Worm (Caenorhabditis elegans) whole organism, young adult: ENCODE data around the gene rcs-1.

Experiments
- B0019.2 ChIP-seq: fragments of 200-800 bp; sonication (Bioruptor generic); conservative IDR thresholded peaks from 2 replicates; pipeline ENCODE4 v1.3.6; 2022; ENCODE audit warnings: missing genetic modification reagents, missing genetic modification characterization, missing compliant biosample characterization
- B0261.1 ChIP-seq: sonication (generic microtip); optimal IDR thresholded peaks from 2 replicates; lab custom pipeline; 2016; ENCODE audit warnings: mild to moderate bottlenecking, missing genetic modification characterization, moderate library complexity, missing compliant biosample characterization
- D2030.7 ChIP-seq: fragments of 200-800 bp; sonication (Bioruptor generic); IDR thresholded peaks from 2 replicates; pipeline ENCODE4 v1.3.6; 2022; ENCODE audit warnings: missing genetic modification reagents, missing genetic modification characterization, missing compliant biosample characterization
- F22D6.2 ChIP-seq: sonication (generic microtip); optimal IDR thresholded peaks from 2 replicates; lab custom pipeline; 2016; ENCODE audit warnings: mild to moderate bottlenecking, missing genetic modification characterization, missing compliant biosample characterization
- F39B2.1 ChIP-seq: fragments of 200-800 bp; sonication (Bioruptor generic); IDR thresholded peaks from 2 replicates; pipeline ENCODE4 v1.3.6; 2022; ENCODE audit warnings: missing genetic modification reagents, missing genetic modification characterization, missing compliant biosample characterization
- F52B5.7 ChIP-seq: sonication (generic microtip); optimal IDR thresholded peaks from 2 replicates; lab custom pipeline; 2016; ENCODE audit warnings: mild to moderate bottlenecking, missing genetic modification characterization, missing compliant biosample characterization
- F57C9.4 ChIP-seq: sonication (generic microtip); optimal IDR thresholded peaks from 2 replicates; lab custom pipeline; 2017; ENCODE audit warnings: mild to moderate bottlenecking, missing genetic modification characterization, missing compliant biosample characterization
- Y79H2A.3 ChIP-seq: fragments of 200-800 bp; sonication (Bioruptor generic); conservative IDR thresholded peaks from 2 replicates; pipeline ENCODE4 v1.3.6; 2022; ENCODE audit warnings: missing genetic modification reagents, missing genetic modification characterization, missing compliant biosample characterization
- Y95B8A.8 ChIP-seq: fragments of 200-800 bp; sonication (Bioruptor generic); IDR thresholded peaks from 2 replicates; pipeline ENCODE4 v1.3.6; 2022; ENCODE audit warnings: missing genetic modification reagents, missing genetic modification characterization, missing compliant biosample characterization
- akir-1 ChIP-seq: fragments of 200-800 bp; sonication (Bioruptor generic); optimal IDR thresholded peaks from 2 replicates; lab custom pipeline; 2018; ENCODE audit warnings: mild to moderate bottlenecking, missing genetic modification characterization, moderate library complexity, missing compliant biosample characterization
- aptf-2 ChIP-seq: fragments of 200-800 bp; sonication (Bioruptor generic); conservative IDR thresholded peaks from 2 replicates; pipeline ENCODE4 v1.3.6; 2022; ENCODE audit warnings: missing genetic modification reagents, missing genetic modification characterization, missing compliant biosample characterization
- aptf-3 ChIP-seq: fragments of 200-800 bp; sonication (Bioruptor generic); IDR thresholded peaks from 2 replicates; pipeline ENCODE4 v1.3.6; 2022; ENCODE audit warnings: missing genetic modification characterization, missing compliant biosample characterization
- athp-1 ChIP-seq: sonication (generic microtip); optimal IDR thresholded peaks from 2 replicates; lab custom pipeline; 2017; ENCODE audit warnings: mild to moderate bottlenecking, missing genetic modification characterization, missing compliant biosample characterization
- attf-5 ChIP-seq: fragments of 200-800 bp; sonication (Bioruptor generic); optimal IDR thresholded peaks from 2 replicates; lab custom pipeline; 2018; ENCODE audit warnings: mild to moderate bottlenecking, missing genetic modification characterization, missing compliant biosample characterization
- attf-6 ChIP-seq: fragments of 200-800 bp; sonication (Bioruptor generic); IDR thresholded peaks from 2 replicates; pipeline ENCODE4 v1.3.6; 2022; ENCODE audit warnings: missing genetic modification reagents, missing genetic modification characterization, missing compliant biosample characterization
- ccch-3 ChIP-seq: fragments of 200-800 bp; sonication (Bioruptor generic); optimal IDR thresholded peaks from 2 replicates; lab custom pipeline; 2018; ENCODE audit warnings: mild to moderate bottlenecking, missing genetic modification characterization, missing compliant biosample characterization
- cebp-2 ChIP-seq: fragments of 200-800 bp; sonication (Bioruptor generic); IDR thresholded peaks from 2 replicates; pipeline ENCODE4 v1.3.6; 2022; ENCODE audit warnings: missing genetic modification characterization, missing compliant biosample characterization
- ceh-40 ChIP-seq: fragments of 200-800 bp; sonication (Bioruptor generic); IDR thresholded peaks from 2 replicates; pipeline ENCODE4 v1.3.6; 2022; ENCODE audit warnings: missing genetic modification characterization, missing compliant biosample characterization
- chd-7 ChIP-seq: sonication (generic microtip); optimal IDR thresholded peaks from 2 replicates; lab custom pipeline; 2016; ENCODE audit warnings: mild to moderate bottlenecking, missing genetic modification characterization, moderate library complexity, missing compliant biosample characterization
- dox-1 ChIP-seq: fragments of 200-800 bp; sonication (Bioruptor generic); IDR thresholded peaks from 2 replicates; pipeline ENCODE4 v1.3.6; 2022; ENCODE audit warnings: missing genetic modification reagents, missing genetic modification characterization, missing compliant biosample characterization
- dpff-1 ChIP-seq: sonication (generic microtip); optimal IDR thresholded peaks from 2 replicates; lab custom pipeline; 2017; ENCODE audit warnings: mild to moderate bottlenecking, missing genetic modification characterization, missing compliant biosample characterization
- egl-18 ChIP-seq: fragments of 200-800 bp; sonication (Bioruptor generic); IDR thresholded peaks from 2 replicates; pipeline ENCODE4 v1.3.6; 2022; ENCODE audit warnings: missing genetic modification reagents, missing genetic modification characterization, missing compliant biosample characterization
- ets-4 ChIP-seq: fragments of 200-800 bp; sonication (Bioruptor generic); optimal IDR thresholded peaks from 2 replicates; lab custom pipeline; 2018; ENCODE audit warnings: mild to moderate bottlenecking, missing genetic modification characterization, missing compliant biosample characterization
- fkh-3 ChIP-seq: sonication (generic microtip); optimal IDR thresholded peaks from 2 replicates; lab custom pipeline; 2016; ENCODE audit warnings: mild to moderate bottlenecking, missing genetic modification characterization, missing compliant biosample characterization
- hlh-26 ChIP-seq: fragments of 200-800 bp; sonication (Bioruptor generic); conservative IDR thresholded peaks from 2 replicates; pipeline ENCODE4 v1.3.6; 2022; ENCODE audit warnings: missing genetic modification reagents, missing genetic modification characterization, missing compliant biosample characterization
- hmg-1.2 ChIP-seq: fragments of 200-800 bp; sonication (Bioruptor generic); IDR thresholded peaks from 2 replicates; pipeline ENCODE4 v1.3.6; 2022; ENCODE audit warnings: missing genetic modification reagents, missing genetic modification characterization, missing compliant biosample characterization
- hrde-1 ChIP-seq: sonication (generic microtip); optimal IDR thresholded peaks from 2 replicates; lab custom pipeline; 2016; ENCODE audit warnings: missing genetic modification characterization, mild to moderate bottlenecking, missing compliant biosample characterization, moderate library complexity, missing genotype, missing genetic modification reagents, borderline replicate concordance
- lin-26 ChIP-seq: fragments of 200-800 bp; sonication (Bioruptor generic); IDR thresholded peaks from 2 replicates; pipeline ENCODE4 v1.3.6; 2022; ENCODE audit warnings: missing genetic modification reagents, missing genetic modification characterization, missing compliant biosample characterization
- lin-35 ChIP-seq, 3 experiments: fragments of 150-350 bp in 2 of 3; sonication (generic microtip) in 1 of 3; optimal IDR thresholded peaks; 2 replicates each; lab custom pipeline; 2014 to 2018; ENCODE audit warnings: missing biosample characterization in 3 of 3, missing genetic modification characterization in 3 of 3, missing genetic modification reagents in 3 of 3
- lin-54 ChIP-seq: fragments of 200-800 bp; sonication (Bioruptor generic); optimal IDR thresholded peaks from 2 replicates; lab custom pipeline; 2018; ENCODE audit warnings: mild to moderate bottlenecking, missing genetic modification characterization, missing compliant biosample characterization
- lsl-1 ChIP-seq: fragments of 200-800 bp; sonication (Bioruptor generic); optimal IDR thresholded peaks from 2 replicates; lab custom pipeline; 2018; ENCODE audit warnings: mild to moderate bottlenecking, missing genetic modification characterization, moderate library complexity, missing compliant biosample characterization
- mcd-1 ChIP-seq: fragments of 200-800 bp; sonication (Bioruptor generic); IDR thresholded peaks from 2 replicates; pipeline ENCODE4 v1.3.6; 2022; ENCODE audit warnings: missing genetic modification reagents, missing genetic modification characterization, missing compliant biosample characterization
- nhr-27 ChIP-seq: fragments of 200-800 bp; sonication (Bioruptor generic); optimal IDR thresholded peaks from 2 replicates; lab custom pipeline; 2018; ENCODE audit warnings: mild to moderate bottlenecking, missing genetic modification characterization, moderate library complexity, missing compliant biosample characterization
- nhr-90 ChIP-seq: sonication (generic microtip); optimal IDR thresholded peaks from 2 replicates; lab custom pipeline; 2016; ENCODE audit warnings: missing genotype, mild to moderate bottlenecking, missing genetic modification characterization, missing compliant biosample characterization
- pha-4 ChIP-seq: fragments of 150-350 bp; sonication (generic microtip); optimal IDR thresholded peaks from 2 replicates; lab custom pipeline; 2014; ENCODE audit warnings: missing biosample characterization, missing genetic modification reagents, missing genetic modification characterization
- sdz-38 ChIP-seq: sonication (generic microtip); optimal IDR thresholded peaks from 2 replicates; lab custom pipeline; 2016; ENCODE audit warnings: missing genotype, missing genetic modification characterization, missing compliant biosample characterization
- sea-2 ChIP-seq: fragments of 200-800 bp; sonication (Bioruptor generic); IDR thresholded peaks from 2 replicates; pipeline ENCODE4 v1.3.6; 2022; ENCODE audit warnings: missing genetic modification characterization, missing compliant biosample characterization
- snpc-1.3 ChIP-seq: sonication (generic microtip); optimal IDR thresholded peaks from 2 replicates; lab custom pipeline; 2017; ENCODE audit warnings: missing genetic modification characterization, mild to moderate bottlenecking, missing compliant biosample characterization, antibody characterized with exemption, moderate library complexity, missing genotype, missing genetic modification reagents; ENCODE audit not compliant: insufficient read depth
- snpc-4 ChIP-seq, 5 experiments: fragments of 150-350 bp in 1 of 5; sonication (generic microtip) in 4 of 5; optimal IDR thresholded peaks; 2 replicates each; lab custom pipeline; 2014 to 2018; ENCODE audit warnings: missing genetic modification characterization in 5 of 5, missing biosample characterization in 3 of 5, antibody characterized with exemption in 2 of 5, mild to moderate bottlenecking in 2 of 5, missing compliant biosample characterization in 2 of 5, missing genotype in 2 of 5, moderate library complexity in 2 of 5, missing genetic modification reagents in 1 of 5
- somi-1 ChIP-seq: fragments of 200-800 bp; sonication (Bioruptor generic); optimal IDR thresholded peaks from 2 replicates; lab custom pipeline; 2018; ENCODE audit warnings: mild to moderate bottlenecking, missing genetic modification characterization, missing compliant biosample characterization
- unc-62 ChIP-seq: fragments of 150-350 bp; optimal IDR thresholded peaks from 2 replicates; lab custom pipeline; 2014; ENCODE audit warnings: missing biosample characterization, missing genetic modification reagents, missing genetic modification characterization
- xnd-1 ChIP-seq: sonication (generic microtip); optimal IDR thresholded peaks from 2 replicates; lab custom pipeline; 2016; ENCODE audit warnings: missing genotype, missing genetic modification reagents, missing genetic modification characterization, missing compliant biosample characterization
- zfh-2 ChIP-seq: fragments of 200-800 bp; sonication (Bioruptor generic); conservative IDR thresholded peaks from 2 replicates; pipeline ENCODE4 v1.3.6; 2022; ENCODE audit warnings: missing genetic modification reagents, missing genetic modification characterization, missing compliant biosample characterization
- ztf-26 ChIP-seq: sonication (generic microtip); optimal IDR thresholded peaks from 2 replicates; lab custom pipeline; 2017; ENCODE audit warnings: missing genetic modification characterization, missing compliant biosample characterization
- ztf-28 ChIP-seq: fragments of 200-800 bp; sonication (Bioruptor generic); IDR thresholded peaks from 2 replicates; pipeline ENCODE4 v1.3.6; 2022; ENCODE audit warnings: missing genetic modification reagents, missing genetic modification characterization, missing compliant biosample characterization
- ztf-3 ChIP-seq: fragments of 200-800 bp; sonication (Bioruptor generic); optimal IDR thresholded peaks from 2 replicates; lab custom pipeline; 2018; ENCODE audit warnings: mild to moderate bottlenecking, missing genetic modification characterization, missing compliant biosample characterization
- ztf-6 ChIP-seq: fragments of 200-800 bp; sonication (Bioruptor generic); IDR thresholded peaks from 2 replicates; pipeline ENCODE4 v1.3.6; 2022; ENCODE audit warnings: missing genetic modification reagents, missing genetic modification characterization, missing compliant biosample characterization

Gene rcs-1

ce11 chrX:8819815-8820415 lies 8.4 kb downstream of the rcs-1 start (continued):
- TF ChIP-seq hlh-26 (GFP tag; lab: Robert Waterston, UW) (no peak), somi-1 (no peak), lsl-1 (GFP tag; lab: Kevin White, UChicago) (no peak), lin-26 (GFP tag; lab: Robert Waterston, UW) (peak; percentile 89), cebp-2 (no peak), lin-35 (GFP tag; optimal IDR thresholded peaks at IDR 0.05; lab: Kevin White, UChicago) (no peak), aptf-3 (no peak), Y79H2A.3 (no peak), athp-1 (tag; lab: Kevin White, UChicago) (no peak), ztf-26 (tag; lab: Kevin White, UChicago) (peak; percentile 22), dox-1 (GFP tag; lab: Robert Waterston, UW) (no peak), sea-2 (no peak), xnd-1 (no peak), ccch-3 (no peak), zfh-2 (no peak), mcd-1 (no peak; the same call in 1 of the 2 replicates), ztf-6 (GFP tag; lab: Robert Waterston, UW) (no peak), sdz-38 (tag; lab: Kevin White, UChicago) (no peak), F57C9.4 (tag; lab: Kevin White, UChicago) (no peak), F22D6.2 (tag; lab: Kevin White, UChicago) (no peak), lin-54 (GFP tag; lab: Kevin White, UChicago) (no peak), nhr-27 (tag; lab: Kevin White, UChicago) (no peak), ceh-40 (GFP tag; lab: Robert Waterston, UW) (no peak), akir-1 (no peak), B0261.1 (peak; percentile 75), chd-7 (tag; lab: Kevin White, UChicago) (no peak), F39B2.1 (GFP tag; lab: Robert Waterston, UW) (no peak), dpff-1 (tag; lab: Kevin White, UChicago) (no peak), aptf-2 (GFP tag; lab: Robert Waterston, UW) (no peak), fkh-3 (tag; lab: Kevin White, UChicago) (no peak), ets-4 (no peak), egl-18 (GFP tag; lab: Robert Waterston, UW) (no peak), nhr-90 (peak; percentile 58), pha-4 (no peak), ztf-3 (GFP tag; lab: Kevin White, UChicago) (no peak), snpc-1.3 (tag; lab: Kevin White, UChicago) (no peak), hmg-1.2 (GFP tag; lab: Robert Waterston, UW) (peak; percentile 56), attf-5 (GFP tag; lab: Kevin White, UChicago) (peak; percentile 18), F52B5.7 (tag; lab: Kevin White, UChicago) (no peak), snpc-4 (GFP tag; optimal IDR thresholded peaks at IDR 0.05; lab: Kevin White, UChicago) (peak; percentile 42), snpc-4 (tag; optimal IDR thresholded peaks at IDR 0.05; lab: Kevin White, UChicago) (peak in 1 of 4 experiments; percentile 64), Y95B8A.8 (no peak), unc-62 (no peak), attf-6 (GFP tag; lab: Robert Waterston, UW) (no peak), ztf-28 (GFP tag; lab: Robert Waterston, UW) (no peak), D2030.7 (GFP tag; lab: Robert Waterston, UW) (0 out of 2 replicates have a peak, but pooled peaks have one; percentile 36), hrde-1 (tag; lab: Kevin White, UChicago) (no peak), B0019.2 (GFP tag; lab: Robert Waterston, UW) (no peak)
